Fruit fly (Drosophila melanogaster) whole organism, prepupa: Measurements from ENCODE around the gene CG3698.

Experiments used
- CG6276 ChIP-seq: fragments of 200-800 bp; sonication (Bioruptor generic); optimal IDR thresholded peaks from 2 replicates; lab custom pipeline; 2017; ENCODE audit warnings: missing biosample characterization, mild to moderate bottlenecking, missing genetic modification characterization
- CG8632 ChIP-seq: fragments of 200-800 bp; sonication (Bioruptor generic); optimal IDR thresholded peaks from 3 replicates; lab custom pipeline; 2016; ENCODE audit warnings: missing biosample characterization, missing genetic modification characterization
- Ets96B ChIP-seq: fragments of 200-800 bp; optimal IDR thresholded peaks from 2 replicates; lab custom pipeline; 2019; ENCODE audit warnings: missing biosample characterization, mild to moderate bottlenecking, missing genetic modification characterization, moderate library complexity
- Hr38 ChIP-seq: sonication (Bioruptor generic); optimal IDR thresholded peaks from 2 replicates; lab custom pipeline; 2016; ENCODE audit warnings: missing biosample characterization, missing genetic modification characterization

DNA sequence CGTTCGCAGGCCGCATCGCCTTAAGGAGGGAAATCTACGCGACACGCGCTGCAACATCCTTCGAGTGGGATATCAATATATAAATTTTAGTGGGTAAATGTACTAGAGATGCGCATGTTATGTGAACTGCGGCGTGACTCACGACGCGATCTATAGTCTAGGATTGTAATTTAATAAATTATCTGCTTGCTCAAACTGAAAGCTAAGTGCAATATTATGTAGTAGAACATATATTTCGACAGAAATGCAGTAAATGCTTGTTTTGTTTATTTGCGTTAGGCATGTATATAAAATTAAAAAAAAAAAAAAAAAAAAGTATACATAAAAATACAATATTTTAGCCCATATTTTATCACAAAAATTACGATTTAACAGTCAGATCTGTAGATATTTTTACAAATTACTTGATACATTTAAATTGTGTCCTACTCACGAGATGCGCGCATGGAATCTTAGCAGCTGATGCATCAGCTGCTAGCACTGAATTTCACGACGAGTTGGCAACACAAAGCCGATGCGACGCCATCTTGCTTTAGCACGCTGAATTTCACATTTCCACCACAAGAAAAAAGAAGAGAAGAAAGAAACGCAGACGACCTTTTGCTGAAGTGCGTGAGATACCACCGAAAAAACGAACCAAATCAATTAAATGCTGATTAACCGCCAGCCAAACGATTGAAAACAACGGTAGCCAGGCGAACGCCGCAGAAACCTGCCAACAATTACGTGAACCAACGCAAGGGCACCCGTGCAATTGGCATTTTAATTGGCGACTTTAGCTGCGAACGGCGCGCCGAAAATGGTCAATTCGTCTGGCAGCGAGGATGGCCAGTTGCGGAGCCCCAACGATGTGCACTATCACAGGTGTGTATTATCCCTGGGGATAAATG is 26.9 kb downstream of the CG3698 start, which contains the start of the genes CG4042 and Pitslre:
- TF ChIP-seq CG8632 (GFP tag; lab: Kevin White, UChicago) = peak; percentile 58
- TF ChIP-seq Hr38 (GFP tag; lab: Kevin White, UChicago) = no peak
- TF ChIP-seq Ets96B (tag; lab: Kevin White, UChicago) = peak; percentile 17
- TF ChIP-seq CG6276 (GFP tag; lab: Kevin White, UChicago) = no peak
